Fruit fly (Drosophila melanogaster) whole organism, adult: Measurements from ENCODE around the gene bcn92.

Experiments
- CG11617 ChIP-seq: fragments of 200-800 bp; sonication (Bioruptor generic); optimal IDR thresholded peaks from 2 replicates; lab custom pipeline; 2017; ENCODE audit warnings: mild to moderate bottlenecking, missing biosample characterization, missing genetic modification reagents, missing genetic modification characterization
- CG12768 ChIP-seq: fragments of 200-800 bp; sonication (Bioruptor generic); optimal IDR thresholded peaks from 2 replicates; lab custom pipeline; 2017; ENCODE audit warnings: missing biosample characterization, missing genetic modification characterization, mild to moderate bottlenecking, moderate library complexity, missing genetic modification reagents
- CG14711 ChIP-seq: fragments of 200-800 bp; sonication (Bioruptor generic); optimal IDR thresholded peaks from 2 replicates; lab custom pipeline; 2018; ENCODE audit warnings: missing biosample characterization, mild to moderate bottlenecking, missing genetic modification characterization, moderate library complexity
- CG1620 ChIP-seq: fragments of 200-800 bp; sonication (Bioruptor generic); optimal IDR thresholded peaks from 2 replicates; lab custom pipeline; 2016; ENCODE audit warnings: missing biosample characterization, missing genetic modification characterization
- CG33017 ChIP-seq: fragments of 200-800 bp; sonication (Bioruptor generic); optimal IDR thresholded peaks from 2 replicates; lab custom pipeline; 2018; ENCODE audit warnings: missing biosample characterization, mild to moderate bottlenecking, missing genetic modification characterization, moderate library complexity
- CG5204 ChIP-seq: fragments of 200-800 bp; sonication (Bioruptor generic); optimal IDR thresholded peaks from 2 replicates; lab custom pipeline; 2016; ENCODE audit warnings: missing biosample characterization, missing genetic modification characterization
- CG7045 ChIP-seq: fragments of 200-800 bp; sonication (Bioruptor generic); optimal IDR thresholded peaks from 2 replicates; lab custom pipeline; 2017; ENCODE audit warnings: missing biosample characterization, mild to moderate bottlenecking, missing genetic modification characterization
- CG7101 ChIP-seq: fragments of 200-800 bp; sonication (Bioruptor generic); optimal IDR thresholded peaks from 2 replicates; lab custom pipeline; 2018; ENCODE audit warnings: missing biosample characterization, mild to moderate bottlenecking, missing genetic modification characterization, moderate library complexity
- Clk ChIP-seq: fragments of 200-800 bp; sonication (Bioruptor generic); optimal IDR thresholded peaks from 2 replicates; lab custom pipeline; 2017; ENCODE audit warnings: missing biosample characterization, missing genetic modification characterization
- Crg-1 ChIP-seq: fragments of 200-800 bp; sonication (Bioruptor generic); optimal IDR thresholded peaks from 2 replicates; lab custom pipeline; 2016; ENCODE audit warnings: missing biosample characterization, missing genetic modification characterization
- Hr96 ChIP-seq: fragments of 200-800 bp; sonication (Bioruptor generic); optimal IDR thresholded peaks from 2 replicates; lab custom pipeline; 2016; ENCODE audit warnings: missing biosample characterization, missing genetic modification characterization
- Mnt ChIP-seq: fragments of 200-800 bp; sonication (Bioruptor generic); optimal IDR thresholded peaks from 2 replicates; lab custom pipeline; 2016; ENCODE audit warnings: missing biosample characterization, mild to moderate bottlenecking, missing genetic modification characterization
- bab1 ChIP-seq: fragments of 200-800 bp; sonication (Bioruptor generic); optimal IDR thresholded peaks from 3 replicates; lab custom pipeline; 2019; ENCODE audit warnings: missing biosample characterization, mild to moderate bottlenecking, missing genetic modification characterization, moderate library complexity
- cic ChIP-seq: fragments of 200-800 bp; sonication (Bioruptor generic); optimal IDR thresholded peaks from 2 replicates; lab custom pipeline; 2017; ENCODE audit warnings: missing biosample characterization, mild to moderate bottlenecking, missing genetic modification characterization, moderate library complexity
- cnc ChIP-seq, 2 experiments: fragments of >200 bp; optimal IDR thresholded peaks; 2 replicates each; lab custom pipeline; 2017
- kay ChIP-seq: fragments of 200-800 bp; sonication (Bioruptor generic); peaks from one replicate; lab custom pipeline; 2016; ENCODE audit warnings: missing biosample characterization, missing genetic modification characterization, borderline replicate concordance
- ovo ChIP-seq: fragments of 200-800 bp; sonication (Bioruptor generic); optimal IDR thresholded peaks from 2 replicates; lab custom pipeline; 2016; ENCODE audit warnings: missing biosample characterization, missing genetic modification characterization
- pad ChIP-seq: fragments of 200-800 bp; sonication (Bioruptor generic); optimal IDR thresholded peaks from 3 replicates; lab custom pipeline; 2017; ENCODE audit warnings: missing biosample characterization, missing genetic modification characterization, mild to moderate bottlenecking, moderate library complexity, missing genetic modification reagents
- tj ChIP-seq: fragments of 200-800 bp; sonication (Bioruptor generic); optimal IDR thresholded peaks from 3 replicates; lab custom pipeline; 2017; ENCODE audit warnings: missing biosample characterization, mild to moderate bottlenecking, missing genetic modification characterization, moderate library complexity
- toe ChIP-seq: fragments of 200-800 bp; sonication (Bioruptor generic); optimal IDR thresholded peaks from 2 replicates; lab custom pipeline; 2016; ENCODE audit warnings: missing biosample characterization, missing genetic modification characterization

Gene bcn92

dm6 chrX:2168485-2169199, 19.2 kb upstream of the bcn92 start:
- TF ChIP-seq bab1 (no peak), CG11617 (GFP tag; lab: Kevin White, UChicago) (peak; percentile 15)

dm6 chrX:2166129-2166528, 16.7 kb upstream of the bcn92 start:
- TF ChIP-seq CG7101 = no peak
- no peak for TF ChIP-seq CG5204 (GFP tag; lab: Kevin White, UChicago)
- TF ChIP-seq pad = no peak
- no peak for TF ChIP-seq CG7045
- TF ChIP-seq Crg-1 (GFP tag; lab: Kevin White, UChicago) = no peak
- TF ChIP-seq bab1 = no peak
- TF ChIP-seq tj = no peak
- TF ChIP-seq Clk (GFP tag; lab: Kevin White, UChicago) = no peak
- TF ChIP-seq CG33017 (tag; lab: Kevin White, UChicago) = no peak
- no peak for TF ChIP-seq kay (GFP tag; lab: Kevin White, UChicago)
- no peak for TF ChIP-seq CG14711
- TF ChIP-seq Hr96 (GFP tag; lab: Kevin White, UChicago) = no peak
- TF ChIP-seq ovo (GFP tag; lab: Kevin White, UChicago) = no peak
- TF ChIP-seq CG1620 (GFP tag; lab: Kevin White, UChicago) = no peak

- TF ChIP-seq ovo (GFP tag; lab: Kevin White, UChicago) (no peak), cic (no peak), CG14711 (no peak), tj (no peak), Crg-1 (GFP tag; lab: Kevin White, UChicago) (no peak)
Observed at dm6 chrX:2165394-2165793, 15.9 kb upstream of the bcn92 start.

dm6 chrX:2163358-2163757, 13.9 kb upstream of the bcn92 start:
- TF ChIP-seq cnc (optimal IDR thresholded peaks at IDR 0.05; lab: Kevin White, UChicago) (no peak), CG14711 (no peak), cic (no peak), Mnt (no peak), Crg-1 (GFP tag; lab: Kevin White, UChicago) (no peak), CG7101 (no peak), ovo (GFP tag; lab: Kevin White, UChicago) (no peak), CG7045 (no peak), Hr96 (GFP tag; lab: Kevin White, UChicago) (no peak), tj (no peak), CG1620 (GFP tag; lab: Kevin White, UChicago) (no peak), CG11617 (GFP tag; lab: Kevin White, UChicago) (no peak), CG33017 (tag; lab: Kevin White, UChicago) (no peak), toe (GFP tag; lab: Kevin White, UChicago) (no peak), CG5204 (GFP tag; lab: Kevin White, UChicago) (no peak), pad (no peak), Clk (GFP tag; lab: Kevin White, UChicago) (no peak), CG12768 (GFP tag; lab: Kevin White, UChicago) (no peak), kay (GFP tag; lab: Kevin White, UChicago) (no peak)

- TF ChIP-seq CG11617 (GFP tag; lab: Kevin White, UChicago) (no peak), cic (no peak)
Observed at dm6 chrX:2162130-2162907, 12.9 kb upstream of the bcn92 start, which contains the start of the genes Cyp4d1 and CG3630. TSS of gene Cyp4d1 (minus strand) at chrX:2162180. TSS of gene CG3630 (plus strand) at chrX:2162196.

dm6 chrX:2161020-2161419, 11.6 kb upstream of the bcn92 start:
- TF ChIP-seq tj (no peak), cnc (optimal IDR thresholded peaks at IDR 0.05; lab: Kevin White, UChicago) (no peak), Crg-1 (GFP tag; lab: Kevin White, UChicago) (no peak), cic (no peak), ovo (GFP tag; lab: Kevin White, UChicago) (no peak), CG33017 (tag; lab: Kevin White, UChicago) (no peak), kay (GFP tag; lab: Kevin White, UChicago) (no peak), Hr96 (GFP tag; lab: Kevin White, UChicago) (no peak), CG14711 (no peak), CG7045 (no peak), CG7101 (no peak), bab1 (no peak)

- TF ChIP-seq Clk (GFP tag; lab: Kevin White, UChicago) (no peak), toe (GFP tag; lab: Kevin White, UChicago) (no peak), Hr96 (GFP tag; lab: Kevin White, UChicago) (no peak), tj (no peak), CG5204 (GFP tag; lab: Kevin White, UChicago) (no peak), cic (no peak), ovo (GFP tag; lab: Kevin White, UChicago) (no peak), CG1620 (GFP tag; lab: Kevin White, UChicago) (peak; percentile 47), CG7045 (no peak), bab1 (peak; percentile 79), CG11617 (GFP tag; lab: Kevin White, UChicago) (no peak), kay (GFP tag; lab: Kevin White, UChicago) (no peak), cnc (optimal IDR thresholded peaks at IDR 0.05; lab: Kevin White, UChicago) (no peak), Crg-1 (GFP tag; lab: Kevin White, UChicago) (peak; percentile 11), Mnt (peak; percentile 61), CG14711 (peak; percentile 34), CG12768 (GFP tag; lab: Kevin White, UChicago) (no peak), pad (peak; percentile 16), CG33017 (tag; lab: Kevin White, UChicago) (no peak), CG7101 (peak; percentile 27)
Observed at dm6 chrX:2158668-2159163, 9.3 kb upstream of the bcn92 start, which contains the start of gene wapl. TSS of gene wapl (minus strand) at chrX:2158983.
